Worm (Caenorhabditis elegans) whole organism, L3 larva: ENCODE data around the gene tbcb-1.

Experiments used
- unc-62 ChIP-seq: fragments of 150-350 bp; sonication (generic microtip); optimal IDR thresholded peaks from 4 replicates; lab custom pipeline; 2014; ENCODE audit warnings: missing biosample characterization, missing genetic modification reagents, missing genetic modification characterization
- ztf-11 ChIP-seq: fragments of 150-350 bp; optimal IDR thresholded peaks from 2 replicates; lab custom pipeline; 2014; ENCODE audit warnings: missing biosample characterization, missing genetic modification characterization

ce11 chrV:13571714-13572258 lies 20.1 kb upstream of the tbcb-1 start, which contains the start of gene C50B8.4:
- TF ChIP-seq unc-62 (GFP tag; lab: Kevin White, UChicago) (no peak), ztf-11 (no peak)
